Worm (Caenorhabditis elegans) whole organism, mixed stage, embryonic: ENCODE results near the gene Y48E1C.4.

Experiments
- mep-1 ChIP-seq: fragments of 150-350 bp; optimal IDR thresholded peaks from 2 replicates; lab custom pipeline; 2017; ENCODE audit warnings: missing biosample characterization, missing genetic modification reagents, missing genetic modification characterization, inconsistent platforms
- nhr-237 ChIP-seq: fragments of 150-350 bp; optimal IDR thresholded peaks from 2 replicates; lab custom pipeline; 2014; ENCODE audit warnings: missing biosample characterization, missing genetic modification characterization
- pha-4 ChIP-seq: fragments of 150-350 bp; optimal IDR thresholded peaks from 2 replicates; lab custom pipeline; 2018; ENCODE audit warnings: missing biosample characterization, missing genetic modification reagents, missing genetic modification characterization

ce11 chrII:13456622-13457021 lies 20.0 kb upstream of the Y48E1C.4 start:
- TF ChIP-seq mep-1 (tag; lab: Kevin White, UChicago) = no peak
- TF ChIP-seq pha-4 = peak; percentile 41
- no peak for TF ChIP-seq nhr-237 (tag; lab: Kevin White, UChicago)
